Worm (Caenorhabditis elegans) whole organism, L2 larva: ENCODE results near the gene sid-2.

Experiments
- C34F6.9 ChIP-seq: fragments of 150-350 bp; optimal IDR thresholded peaks from 2 replicates; lab custom pipeline; 2014; ENCODE audit warnings: missing biosample characterization, missing genetic modification characterization
- F13H6.1 ChIP-seq: sonication (generic microtip); optimal IDR thresholded peaks from 2 replicates; lab custom pipeline; 2016; ENCODE audit warnings: missing genetic modification characterization, missing compliant biosample characterization
- Y55F3AM.14 ChIP-seq: fragments of 200-800 bp; sonication (Bioruptor generic); optimal IDR thresholded peaks from 2 replicates; lab custom pipeline; 2018; ENCODE audit warnings: mild to moderate bottlenecking, missing genetic modification characterization, missing compliant biosample characterization
- alr-1 ChIP-seq: fragments of 150-350 bp; optimal IDR thresholded peaks from 2 replicates; lab custom pipeline; 2014; ENCODE audit warnings: missing biosample characterization, missing genetic modification characterization
- aly-2 ChIP-seq: fragments of 150-350 bp; optimal IDR thresholded peaks from 2 replicates; lab custom pipeline; 2014; ENCODE audit warnings: missing biosample characterization, missing genetic modification characterization
- ama-1 ChIP-seq: fragments of 150-350 bp; optimal IDR thresholded peaks from 2 replicates; lab custom pipeline; 2018; ENCODE audit warnings: inconsistent platforms
- blmp-1 ChIP-seq: sonication (generic microtip); optimal IDR thresholded peaks from 2 replicates; lab custom pipeline; 2017; ENCODE audit warnings: missing genetic modification characterization, mild to moderate bottlenecking, missing compliant biosample characterization, antibody characterized with exemption, moderate library complexity; ENCODE audit not compliant: insufficient read depth
- ceh-16 ChIP-seq: fragments of 150-350 bp; optimal IDR thresholded peaks from 2 replicates; lab custom pipeline; 2014; ENCODE audit warnings: missing biosample characterization, missing genetic modification characterization
- ceh-82 ChIP-seq: fragments of 150-350 bp; optimal IDR thresholded peaks from 2 replicates; lab custom pipeline; 2014; ENCODE audit warnings: missing biosample characterization, missing genetic modification characterization
- crh-2 ChIP-seq: sonication (generic microtip); optimal IDR thresholded peaks from 2 replicates; lab custom pipeline; 2017; ENCODE audit warnings: missing biosample characterization, missing genetic modification characterization
- dmd-4 ChIP-seq: sonication (generic microtip); optimal IDR thresholded peaks from 2 replicates; lab custom pipeline; 2017; ENCODE audit warnings: missing biosample characterization, missing genetic modification characterization
- egl-27 ChIP-seq: sonication (generic microtip); optimal IDR thresholded peaks from 3 replicates; lab custom pipeline; 2017; ENCODE audit warnings: missing biosample characterization, missing genetic modification reagents, missing genetic modification characterization
- elt-1 ChIP-seq: fragments of 150-350 bp; optimal IDR thresholded peaks from 2 replicates; lab custom pipeline; 2014; ENCODE audit warnings: missing biosample characterization, missing genetic modification characterization
- fos-1 ChIP-seq: fragments of 150-350 bp; optimal IDR thresholded peaks from 2 replicates; lab custom pipeline; 2014; ENCODE audit warnings: missing biosample characterization, missing genetic modification characterization
- gmeb-1 ChIP-seq: fragments of 150-350 bp; optimal IDR thresholded peaks from 2 replicates; lab custom pipeline; 2014; ENCODE audit warnings: missing biosample characterization, missing genetic modification characterization
- lin-11 ChIP-seq: fragments of 150-350 bp; sonication (generic microtip); optimal IDR thresholded peaks from 2 replicates; lab custom pipeline; 2014; ENCODE audit warnings: missing biosample characterization, missing genetic modification characterization, inconsistent platforms, mixed read lengths
- lin-13 ChIP-seq: fragments of 150-350 bp; optimal IDR thresholded peaks from 2 replicates; lab custom pipeline; 2014; ENCODE audit warnings: missing biosample characterization, missing genetic modification reagents, missing genetic modification characterization
- lin-39 ChIP-seq: fragments of 150-350 bp; optimal IDR thresholded peaks from 2 replicates; lab custom pipeline; 2014; ENCODE audit warnings: missing biosample characterization, missing genetic modification reagents, missing genetic modification characterization
- lsy-2 ChIP-seq, 2 experiments: fragments of 150-350 bp in 1 of 2; sonication (generic microtip) in 1 of 2; optimal IDR thresholded peaks; 2 replicates each; lab custom pipeline; 2014 to 2017; ENCODE audit warnings: missing biosample characterization in 2 of 2, missing genetic modification characterization in 2 of 2
- mab-5 ChIP-seq: fragments of 150-350 bp; optimal IDR thresholded peaks from 2 replicates; lab custom pipeline; 2014; ENCODE audit warnings: missing biosample characterization, missing genetic modification characterization
- mdl-1 ChIP-seq, 2 experiments: fragments of 150-350 bp in 1 of 2; sonication (generic microtip) in 1 of 2; optimal IDR thresholded peaks; 2 replicates each; lab custom pipeline; 2017; ENCODE audit warnings: missing biosample characterization in 2 of 2, missing genetic modification characterization in 2 of 2
- nhr-10 ChIP-seq: sonication (generic microtip); optimal IDR thresholded peaks from 2 replicates; lab custom pipeline; 2017; ENCODE audit warnings: missing biosample characterization, missing genetic modification characterization
- nhr-11 ChIP-seq: fragments of 150-350 bp; optimal IDR thresholded peaks from 2 replicates; lab custom pipeline; 2014; ENCODE audit warnings: missing biosample characterization, missing genetic modification characterization
- nhr-21 ChIP-seq: fragments of 150-350 bp; optimal IDR thresholded peaks from 2 replicates; lab custom pipeline; 2014; ENCODE audit warnings: missing biosample characterization, missing genetic modification characterization
- nhr-23 ChIP-seq: fragments of 150-350 bp; optimal IDR thresholded peaks from 2 replicates; lab custom pipeline; 2014; ENCODE audit warnings: missing biosample characterization, missing genetic modification reagents, missing genetic modification characterization
- nhr-77 ChIP-seq: fragments of 150-350 bp; optimal IDR thresholded peaks from 2 replicates; lab custom pipeline; 2014; ENCODE audit warnings: missing biosample characterization, missing genetic modification characterization
- sem-4 ChIP-seq: fragments of 150-350 bp; optimal IDR thresholded peaks from 2 replicates; lab custom pipeline; 2014; ENCODE audit warnings: missing biosample characterization, missing genetic modification reagents, missing genetic modification characterization
- skn-1 ChIP-seq: sonication (generic microtip); optimal IDR thresholded peaks from 2 replicates; lab custom pipeline; 2017; ENCODE audit warnings: missing biosample characterization, missing genetic modification characterization
- sma-9 ChIP-seq, 2 experiments: fragments of 150-350 bp in 1 of 2; sonication (generic microtip) in 1 of 2; optimal IDR thresholded peaks; 2 replicates each; lab custom pipeline; 2014 to 2016; ENCODE audit warnings: missing genetic modification characterization in 2 of 2, mild to moderate bottlenecking in 1 of 2, missing biosample characterization in 1 of 2, missing compliant biosample characterization in 1 of 2, missing genetic modification reagents in 1 of 2, moderate library complexity in 1 of 2
- unc-39 ChIP-seq: fragments of 150-350 bp; optimal IDR thresholded peaks from 2 replicates; lab custom pipeline; 2014; ENCODE audit warnings: missing biosample characterization, missing genetic modification characterization
- unc-55 ChIP-seq: fragments of 150-350 bp; sonication (generic microtip); optimal IDR thresholded peaks from 3 replicates; lab custom pipeline; 2014; ENCODE audit warnings: missing biosample characterization, missing genetic modification reagents, missing genetic modification characterization
- zag-1 ChIP-seq: fragments of 150-350 bp; optimal IDR thresholded peaks from 2 replicates; lab custom pipeline; 2014; ENCODE audit warnings: missing biosample characterization, missing genetic modification characterization
- ztf-4 ChIP-seq: fragments of 150-350 bp; optimal IDR thresholded peaks from 2 replicates; lab custom pipeline; 2014; ENCODE audit warnings: missing biosample characterization, missing genetic modification characterization

The sid-2 gene

DNA sequence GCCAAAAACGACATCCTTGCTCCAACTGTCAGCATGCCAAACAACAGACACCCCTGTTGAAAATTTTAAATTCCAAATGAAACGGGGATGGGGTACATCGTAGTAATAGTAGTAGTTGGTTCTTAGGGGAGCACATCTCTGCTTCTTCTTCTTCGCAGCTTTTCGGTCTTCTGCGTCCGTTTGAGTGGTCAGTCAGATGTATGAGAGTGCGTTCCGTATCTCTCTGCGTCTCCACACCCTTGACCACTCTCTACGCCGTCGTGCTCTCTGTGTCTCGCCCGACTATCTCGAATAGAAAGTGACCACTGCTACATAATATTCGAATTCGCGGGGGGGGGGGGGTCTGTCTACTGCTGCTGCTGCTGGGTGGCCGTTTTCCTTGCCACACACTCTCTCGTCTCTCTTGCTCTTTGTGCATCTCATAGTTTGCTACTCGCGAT, 33.6 kb downstream of the sid-2 start:
- TF ChIP-seq unc-55 = peak; percentile 54
- peak; percentile 27 for TF ChIP-seq lin-11
- TF ChIP-seq egl-27 (tag; lab: Kevin White, UChicago) = no peak
- no peak for TF ChIP-seq Y55F3AM.14 (GFP tag; lab: Kevin White, UChicago)
- peak; percentile 16 for TF ChIP-seq C34F6.9 (tag; lab: Kevin White, UChicago)
- peak; percentile 9 for TF ChIP-seq blmp-1 (tag; lab: Kevin White, UChicago)
- TF ChIP-seq sma-9 (GFP tag; optimal IDR thresholded peaks at IDR 0.05; lab: Kevin White, UChicago) = peak; percentile 87
- TF ChIP-seq sma-9 (tag; optimal IDR thresholded peaks at IDR 0.05; lab: Kevin White, UChicago) = no peak
- peak; percentile 99 for TF ChIP-seq F13H6.1
- peak; percentile 62 for TF ChIP-seq lin-13 (GFP tag; lab: Kevin White, UChicago)
- TF ChIP-seq mdl-1 (tag; optimal IDR thresholded peaks at IDR 0.05; lab: Kevin White, UChicago) = peak in 1 of 2 experiments; percentile 40
- no peak for TF ChIP-seq elt-1 (tag; lab: Kevin White, UChicago)
- peak in 1 of 2 experiments; percentile 67 for TF ChIP-seq lsy-2 (tag; optimal IDR thresholded peaks at IDR 0.05; lab: Kevin White, UChicago)
- TF ChIP-seq ama-1 (lab: Kevin White, UChicago) = no peak
- TF ChIP-seq skn-1 (tag; lab: Kevin White, UChicago) = no peak
- peak; percentile 41 for TF ChIP-seq sem-4
- TF ChIP-seq ceh-82 (tag; lab: Kevin White, UChicago) = no peak
- TF ChIP-seq unc-39 (tag; lab: Kevin White, UChicago) = no peak
- peak; percentile 36 for TF ChIP-seq zag-1 (tag; lab: Kevin White, UChicago)
- TF ChIP-seq mab-5 (tag; lab: Kevin White, UChicago) = peak; percentile 35
- peak; percentile 7 for TF ChIP-seq fos-1 (tag; lab: Kevin White, UChicago)
- TF ChIP-seq nhr-23 (tag; lab: Kevin White, UChicago) = no peak
- TF ChIP-seq dmd-4 (tag; lab: Kevin White, UChicago) = no peak
- no peak for TF ChIP-seq nhr-11 (tag; lab: Kevin White, UChicago)

DNA sequence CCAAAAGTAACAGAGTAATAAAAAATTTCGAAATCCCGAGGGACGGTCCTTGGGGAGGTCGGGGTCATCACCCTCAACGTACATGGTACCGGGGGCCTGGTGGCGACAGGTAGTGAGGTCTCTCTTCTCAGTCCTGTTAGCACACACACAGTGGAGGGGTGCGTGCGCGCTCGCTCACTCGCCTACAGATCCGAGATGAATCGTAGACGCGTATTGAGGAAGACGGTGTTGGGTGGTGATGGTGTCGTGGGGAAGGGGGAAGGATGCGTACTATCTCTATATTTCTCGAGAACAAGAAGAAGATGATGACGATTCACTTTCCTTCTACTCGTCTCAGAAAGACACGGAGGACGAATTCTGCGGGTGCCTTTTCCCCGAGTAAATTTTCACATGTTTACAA, 34.6 kb downstream of the sid-2 start:
- TF ChIP-seq C34F6.9 (tag; lab: Kevin White, UChicago) (no peak), ceh-16 (tag; lab: Kevin White, UChicago) (no peak), aly-2 (tag; lab: Kevin White, UChicago) (no peak), lin-39 (no peak), egl-27 (tag; lab: Kevin White, UChicago) (no peak), mdl-1 (tag; optimal IDR thresholded peaks at IDR 0.05; lab: Kevin White, UChicago) (no peak), F13H6.1 (no peak), unc-55 (no peak), lin-13 (GFP tag; lab: Kevin White, UChicago) (no peak), alr-1 (tag; lab: Kevin White, UChicago) (no peak), nhr-10 (tag; lab: Kevin White, UChicago) (no peak), nhr-23 (tag; lab: Kevin White, UChicago) (no peak), gmeb-1 (tag; lab: Kevin White, UChicago) (no peak), elt-1 (tag; lab: Kevin White, UChicago) (no peak)

ce11 chrIII:13714950-13715349, 35.7 kb downstream of the sid-2 start:
- no peak for TF ChIP-seq skn-1 (tag; lab: Kevin White, UChicago)
- no peak for TF ChIP-seq elt-1 (tag; lab: Kevin White, UChicago)
- no peak for TF ChIP-seq nhr-21 (tag; lab: Kevin White, UChicago)
- TF ChIP-seq ceh-16 (tag; lab: Kevin White, UChicago) = no peak
- TF ChIP-seq, all 48 proteins: peak for 0

DNA sequence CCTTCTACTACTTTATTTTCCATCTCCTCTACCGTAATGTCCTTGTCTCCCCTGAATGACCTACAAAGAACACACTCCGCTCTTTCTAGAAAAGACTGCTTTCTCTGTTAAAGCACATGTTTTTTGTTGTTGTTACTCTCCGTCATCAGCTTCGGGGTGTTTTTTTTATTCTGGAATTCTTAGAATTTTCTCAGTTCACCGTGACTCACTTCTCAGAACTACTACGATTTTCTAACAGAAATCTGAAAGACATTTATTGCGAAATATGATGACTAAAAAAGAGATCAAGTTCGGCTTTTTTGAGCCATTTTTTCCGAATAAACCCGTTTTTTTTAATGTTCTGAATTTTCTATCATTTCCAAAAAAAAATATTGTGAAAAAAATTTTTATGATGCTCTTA, 37.0 kb downstream of the sid-2 start:
- peak; percentile 51 for TF ChIP-seq ztf-4 (tag; lab: Kevin White, UChicago)
- TF ChIP-seq C34F6.9 (tag; lab: Kevin White, UChicago) = peak; percentile 45
- TF ChIP-seq dmd-4 (tag; lab: Kevin White, UChicago) = peak; percentile 34
- peak in 1 of 2 experiments; percentile 57 for TF ChIP-seq lsy-2 (tag; optimal IDR thresholded peaks at IDR 0.05; lab: Kevin White, UChicago)
- TF ChIP-seq crh-2 (tag; lab: Kevin White, UChicago) = peak; percentile 7
- TF ChIP-seq nhr-77 (tag; lab: Kevin White, UChicago) = no peak
- no peak for TF ChIP-seq fos-1 (tag; lab: Kevin White, UChicago)
- TF ChIP-seq sma-9 (GFP tag; optimal IDR thresholded peaks at IDR 0.05; lab: Kevin White, UChicago) = peak; percentile 40
- TF ChIP-seq sma-9 (tag; optimal IDR thresholded peaks at IDR 0.05; lab: Kevin White, UChicago) = no peak
- TF ChIP-seq nhr-21 (tag; lab: Kevin White, UChicago) = peak; percentile 59
- TF ChIP-seq, all 48 proteins: peak for 7
